Worm (Caenorhabditis elegans): ENCODE data around the gene ttr-25.

DNA sequence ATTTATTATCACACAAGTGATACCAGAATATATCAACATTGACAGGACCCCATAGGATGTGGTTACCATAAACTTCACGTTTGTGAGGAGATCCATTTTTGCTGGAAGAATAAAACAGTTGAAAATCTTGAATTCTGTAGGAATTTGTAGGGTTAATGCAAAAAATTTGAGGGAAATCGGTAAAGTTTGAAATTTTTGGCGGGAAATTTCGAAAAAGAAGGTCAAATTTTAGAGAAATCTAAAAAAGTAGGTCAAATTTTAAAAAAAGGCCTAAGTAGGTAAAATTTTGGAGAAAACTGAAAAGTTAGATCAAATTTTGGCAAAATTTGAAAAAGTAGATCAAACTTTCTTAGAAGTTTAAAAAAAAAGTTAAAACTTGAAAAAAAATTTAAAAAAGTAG, 8.3 kb downstream of the ttr-25 start, which contains the start of gene srg-34:
- no peak for TF ChIP-seq tra-1 (GFP tag; IDR thresholded peaks at IDR 0.05)
- no peak for TF ChIP-seq ceh-82 (tag; optimal IDR thresholded peaks at IDR 0.05)
- no peak for TF ChIP-seq pha-4 (GFP tag; IDR thresholded peaks at IDR 0.05)
- no peak for TF ChIP-seq pha-4 (tag; optimal IDR thresholded peaks at IDR 0.05)
- no peak for TF ChIP-seq lin-15B (tag; optimal IDR thresholded peaks at IDR 0.05)
- TF ChIP-seq nhr-77 (tag; optimal IDR thresholded peaks at IDR 0.05) = no peak
- no peak for TF ChIP-seq D1046.2 (GFP tag; IDR thresholded peaks at IDR 0.05)

Measured in whole organism, L4 larva.